Fruit fly (Drosophila melanogaster): ENCODE results near the gene CG15528.

The CG15528 gene

dm6 chr3R:30051933-30052332, at the start of gene CG15528:
TSS of gene CG15528 (minus strand) at chr3R:30052112.
- no peak for TF ChIP-seq sv (GFP tag; optimal IDR thresholded peaks at IDR 0.05)
- no peak for TF ChIP-seq rgr (GFP tag; optimal IDR thresholded peaks at IDR 0.05)
- TF ChIP-seq usp (GFP tag; optimal IDR thresholded peaks at IDR 0.05): no peak

dm6 chr3R:30101389-30101935, 49.5 kb upstream of the CG15528 start:
- TF ChIP-seq h (GFP tag; optimal IDR thresholded peaks at IDR 0.05) (no peak), CG9705 (GFP tag; optimal IDR thresholded peaks at IDR 0.05) (no peak), ey (GFP tag; optimal IDR thresholded peaks at IDR 0.05) (peak; percentile 26), foxo (GFP tag; optimal IDR thresholded peaks at IDR 0.05) (peak in 1 of 2 experiments; percentile 13), Hnf4 (GFP tag; optimal IDR thresholded peaks at IDR 0.05) (no peak), rgr (GFP tag; optimal IDR thresholded peaks at IDR 0.05) (peak; percentile 27), HLH106 (tag; optimal IDR thresholded peaks at IDR 0.05) (peak; percentile 12), Sp1 (GFP tag; optimal IDR thresholded peaks at IDR 0.05) (no peak), Hr83 (GFP tag; optimal IDR thresholded peaks at IDR 0.05; ENCODE audit: poor library complexity, severe bottlenecking) (no peak)

dm6 chr3R:30100976-30101332, 49.0 kb upstream of the CG15528 start:
- TF ChIP-seq ey (GFP tag; optimal IDR thresholded peaks at IDR 0.05) (peak; percentile 25), fru (GFP tag; optimal IDR thresholded peaks at IDR 0.05) (no peak), HLH106 (tag; optimal IDR thresholded peaks at IDR 0.05) (peak; percentile 27), woc (GFP tag; optimal IDR thresholded peaks at IDR 0.05) (peak; percentile 35), pan (optimal IDR thresholded peaks at IDR 0.05) (no peak), sv (GFP tag; optimal IDR thresholded peaks at IDR 0.05) (no peak), h (GFP tag; optimal IDR thresholded peaks at IDR 0.05) (peak; percentile 19), foxo (GFP tag; optimal IDR thresholded peaks at IDR 0.05) (peak in 1 of 2 experiments; percentile 32)

dm6 chr3R:30100325-30100975, 48.5 kb upstream of the CG15528 start:
- TF ChIP-seq dmrt93B (GFP tag; optimal IDR thresholded peaks at IDR 0.05) (no peak), Rel (GFP tag; optimal IDR thresholded peaks at IDR 0.05) (no peak), Rel (tag; optimal IDR thresholded peaks at IDR 0.05) (peak; percentile 68), foxo (GFP tag; optimal IDR thresholded peaks at IDR 0.05) (no peak), fru (GFP tag; optimal IDR thresholded peaks at IDR 0.05) (peak; percentile 94), Dif (GFP tag; optimal IDR thresholded peaks at IDR 0.05; ENCODE audit: partially characterized antibody) (no peak), Vsx2 (GFP tag; optimal IDR thresholded peaks at IDR 0.05; ENCODE audit: partially characterized antibody) (no peak), Hr83 (GFP tag; optimal IDR thresholded peaks at IDR 0.05; ENCODE audit: poor library complexity, severe bottlenecking) (peak; percentile 3), jim (GFP tag; optimal IDR thresholded peaks at IDR 0.05) (peak; percentile 93), sage (GFP tag; optimal IDR thresholded peaks at IDR 0.05) (peak; percentile 34), pan (optimal IDR thresholded peaks at IDR 0.05) (no peak), h (GFP tag; optimal IDR thresholded peaks at IDR 0.05) (no peak), Myc (optimal IDR thresholded peaks at IDR 0.05) (no peak), woc (GFP tag; optimal IDR thresholded peaks at IDR 0.05) (no peak), GATAd (GFP tag; optimal IDR thresholded peaks at IDR 0.05) (no peak), OdsH (GFP tag; optimal IDR thresholded peaks at IDR 0.05) (no peak), CG9705 (GFP tag; optimal IDR thresholded peaks at IDR 0.05) (no peak), Abd-B (GFP tag; optimal IDR thresholded peaks at IDR 0.05) (no peak), N (GFP tag; optimal IDR thresholded peaks at IDR 0.05) (no peak), tai (GFP tag; optimal IDR thresholded peaks at IDR 0.05) (no peak), CG32264 (GFP tag; optimal IDR thresholded peaks at IDR 0.05) (no peak), ey (GFP tag; optimal IDR thresholded peaks at IDR 0.05) (no peak), br (GFP tag; optimal IDR thresholded peaks at IDR 0.05) (no peak), Mio (GFP tag; optimal IDR thresholded peaks at IDR 0.05) (no peak), usp (GFP tag; optimal IDR thresholded peaks at IDR 0.05) (no peak), Jra (GFP tag; optimal IDR thresholded peaks at IDR 0.05) (no peak), Dfd (GFP tag; optimal IDR thresholded peaks at IDR 0.05) (no peak), CrebA (GFP tag; optimal IDR thresholded peaks at IDR 0.05; ENCODE audit: borderline replicate concordance) (peak; percentile 52), brk (GFP tag; optimal IDR thresholded peaks at IDR 0.05) (no peak), dl (GFP tag; optimal IDR thresholded peaks at IDR 0.05; ENCODE audit: insufficient read depth in 1 of 2, partially characterized antibody in 2 of 2) (no peak), HLH106 (tag; optimal IDR thresholded peaks at IDR 0.05) (no peak), Hnf4 (GFP tag; optimal IDR thresholded peaks at IDR 0.05) (peak; percentile 43), psq (GFP tag; optimal IDR thresholded peaks at IDR 0.05) (peak; percentile 99), lola (GFP tag; optimal IDR thresholded peaks at IDR 0.05) (no peak), dsf (GFP tag; optimal IDR thresholded peaks at IDR 0.05; ENCODE audit: borderline replicate concordance) (no peak), Hr78 (GFP tag; optimal IDR thresholded peaks at IDR 0.05) (no peak), Sp1 (GFP tag; optimal IDR thresholded peaks at IDR 0.05) (peak; percentile 57), rgr (GFP tag; optimal IDR thresholded peaks at IDR 0.05) (no peak), sv (GFP tag; optimal IDR thresholded peaks at IDR 0.05) (no peak)

Measured in whole organism, wandering third instar larva.